Fruit fly (Drosophila melanogaster) whole organism, embryonic: ENCODE measurements around the gene Mis12.
A peak's percentile ranks its signal among the peaks of the same experiment; 100 is the strongest.

ENCODE experiments used
- Ada2b ChIP-seq: fragments of 200-800 bp; sonication (Bioruptor generic); IDR thresholded peaks from 2 replicates; pipeline ENCODE4 v1.3.6; 2022; ENCODE audit warnings: missing biosample characterization, missing genetic modification characterization
- Blimp-1 ChIP-seq: fragments of 200-800 bp; sonication (Bioruptor generic); optimal IDR thresholded peaks from 3 replicates; lab custom pipeline; 2018; ENCODE audit warnings: missing biosample characterization, missing genetic modification characterization, mild to moderate bottlenecking, moderate library complexity, missing genetic modification reagents
- CG11093 ChIP-seq: fragments of 200-800 bp; sonication (Bioruptor generic); IDR thresholded peaks from 3 replicates; pipeline ENCODE4 v1.3.6; 2022; ENCODE audit warnings: missing biosample characterization, missing genetic modification characterization
- CG11504 ChIP-seq: fragments of 200-800 bp; sonication (Bioruptor generic); optimal IDR thresholded peaks from 3 replicates; lab custom pipeline; 2019; ENCODE audit warnings: missing biosample characterization, mild to moderate bottlenecking, missing genetic modification characterization, moderate library complexity
- CG12299 ChIP-seq: fragments of 200-800 bp; sonication (Bioruptor generic); optimal IDR thresholded peaks from 2 replicates; lab custom pipeline; 2018; ENCODE audit warnings: missing biosample characterization, mild to moderate bottlenecking, missing genetic modification characterization
- CG12659 ChIP-seq: fragments of 200-800 bp; sonication (Bioruptor generic); optimal IDR thresholded peaks from 3 replicates; lab custom pipeline; 2017; ENCODE audit warnings: mild to moderate bottlenecking, missing biosample characterization, missing genetic modification reagents, missing genetic modification characterization
- CG14860 ChIP-seq: fragments of 200-800 bp; sonication (Bioruptor generic); IDR thresholded peaks from 3 replicates; pipeline ENCODE4 v1.3.6; 2022; ENCODE audit warnings: missing biosample characterization, missing genetic modification characterization; ENCODE audit not compliant: partially characterized antibody
- CG15011 ChIP-seq: fragments of 200-800 bp; sonication (Bioruptor generic); optimal IDR thresholded peaks from 3 replicates; lab custom pipeline; 2018; ENCODE audit warnings: missing biosample characterization, mild to moderate bottlenecking, missing genetic modification characterization
- CG15269 ChIP-seq: fragments of 200-800 bp; sonication (Bioruptor generic); optimal IDR thresholded peaks from 2 replicates; lab custom pipeline; 2018; ENCODE audit warnings: missing biosample characterization, mild to moderate bottlenecking, missing genetic modification characterization, moderate library complexity
- CG1603 ChIP-seq: fragments of 200-800 bp; sonication (Bioruptor generic); optimal IDR thresholded peaks from 2 replicates; lab custom pipeline; 2019; ENCODE audit warnings: missing biosample characterization, mild to moderate bottlenecking, missing genetic modification characterization, moderate library complexity
- CG17359 ChIP-seq: fragments of 200-800 bp; sonication (Bioruptor generic); optimal IDR thresholded peaks from 3 replicates; lab custom pipeline; 2018; ENCODE audit warnings: missing biosample characterization, mild to moderate bottlenecking, missing genetic modification characterization, moderate library complexity
- CG17361 ChIP-seq: fragments of 200-800 bp; sonication (Bioruptor generic); IDR thresholded peaks from 3 replicates; pipeline ENCODE4 v1.3.6; 2022; ENCODE audit warnings: missing biosample characterization, missing genetic modification characterization
- CG2120 ChIP-seq: fragments of 200-800 bp; sonication (Bioruptor generic); optimal IDR thresholded peaks from 3 replicates; lab custom pipeline; 2016; ENCODE audit warnings: missing biosample characterization, missing genetic modification characterization
- CG2678 ChIP-seq: fragments of 200-800 bp; sonication (Bioruptor generic); optimal IDR thresholded peaks from 3 replicates; lab custom pipeline; 2019; ENCODE audit warnings: missing biosample characterization, mild to moderate bottlenecking, missing genetic modification characterization, moderate library complexity
- CG31388 ChIP-seq: fragments of 200-800 bp; sonication (Bioruptor generic); optimal IDR thresholded peaks from 2 replicates; lab custom pipeline; 2016; ENCODE audit warnings: missing biosample characterization, missing genetic modification characterization
- CG3163 ChIP-seq: fragments of 200-800 bp; sonication (Bioruptor generic); optimal IDR thresholded peaks from 3 replicates; lab custom pipeline; 2016; ENCODE audit warnings: missing biosample characterization, missing genetic modification characterization
- CG3281 ChIP-seq: fragments of 200-800 bp; sonication (Bioruptor generic); optimal IDR thresholded peaks from 3 replicates; lab custom pipeline; 2017; ENCODE audit warnings: missing biosample characterization, mild to moderate bottlenecking, missing genetic modification characterization
- CG34422 ChIP-seq: fragments of 200-800 bp; sonication (Bioruptor generic); IDR thresholded peaks from 3 replicates; pipeline ENCODE4 v1.3.6; 2022; ENCODE audit warnings: missing biosample characterization, missing genetic modification characterization
- CG6683 ChIP-seq: fragments of 200-800 bp; sonication (Bioruptor generic); optimal IDR thresholded peaks from 2 replicates; lab custom pipeline; 2017; ENCODE audit warnings: missing biosample characterization, mild to moderate bottlenecking, missing genetic modification characterization, missing genetic modification reagents
- CG7556 ChIP-seq: fragments of 200-800 bp; sonication (Bioruptor generic); optimal IDR thresholded peaks from 2 replicates; lab custom pipeline; 2017; ENCODE audit warnings: missing biosample characterization, mild to moderate bottlenecking, missing genetic modification characterization
- CG9817 ChIP-seq: fragments of 200-800 bp; sonication (Bioruptor generic); optimal IDR thresholded peaks from 2 replicates; lab custom pipeline; 2018; ENCODE audit warnings: missing biosample characterization, mild to moderate bottlenecking, missing genetic modification characterization, moderate library complexity
- CoRest ChIP-seq: fragments of 200-800 bp; sonication (Bioruptor generic); optimal IDR thresholded peaks from 3 replicates; lab custom pipeline; 2018; ENCODE audit warnings: missing biosample characterization, mild to moderate bottlenecking, missing genetic modification characterization, moderate library complexity
- Dip2 ChIP-seq: fragments of 200-800 bp; sonication (Bioruptor generic); IDR thresholded peaks from 2 replicates; pipeline ENCODE4 v1.3.6; 2022; ENCODE audit warnings: missing biosample characterization, missing genetic modification characterization
- Drgx ChIP-seq: fragments of 200-800 bp; sonication (Bioruptor generic); IDR thresholded peaks from 2 replicates; pipeline ENCODE4 v1.3.6; 2022; ENCODE audit warnings: missing biosample characterization, missing genetic modification characterization
- Ets97D ChIP-seq: fragments of 200-800 bp; sonication (Bioruptor generic); optimal IDR thresholded peaks from 3 replicates; lab custom pipeline; 2016; ENCODE audit warnings: missing biosample characterization, missing genetic modification characterization
- HmgZ ChIP-seq: fragments of 200-800 bp; sonication (Bioruptor generic); optimal IDR thresholded peaks from 2 replicates; lab custom pipeline; 2018; ENCODE audit warnings: missing biosample characterization, mild to moderate bottlenecking, missing genetic modification characterization
- Hr3 ChIP-seq: fragments of 200-800 bp; sonication (Bioruptor generic); optimal IDR thresholded peaks from 3 replicates; lab custom pipeline; 2016; ENCODE audit warnings: missing biosample characterization, missing genetic modification characterization
- Hr51 ChIP-seq, 2 experiments: fragments of 200-800 bp; sonication (Bioruptor generic); optimal IDR thresholded peaks; 2 replicates in 1 of 2; 3 replicates in 1 of 2; lab custom pipeline; 2016 to 2018; ENCODE audit warnings: missing biosample characterization in 2 of 2, missing genetic modification characterization in 2 of 2, mild to moderate bottlenecking in 1 of 2, moderate library complexity in 1 of 2
- Myb ChIP-seq: fragments of 200-800 bp; sonication (Bioruptor generic); optimal IDR thresholded peaks from 2 replicates; lab custom pipeline; 2016; ENCODE audit warnings: missing biosample characterization, missing genetic modification characterization
- NC2β ChIP-seq: fragments of 200-800 bp; sonication (Bioruptor generic); optimal IDR thresholded peaks from 2 replicates; lab custom pipeline; 2016; ENCODE audit warnings: missing biosample characterization, missing genetic modification characterization
- NK7.1 ChIP-seq: fragments of 200-800 bp; sonication (Bioruptor generic); optimal IDR thresholded peaks from 3 replicates; lab custom pipeline; 2016; ENCODE audit warnings: missing biosample characterization, missing genetic modification characterization
- Ravus ChIP-seq: fragments of 200-800 bp; sonication (Bioruptor generic); IDR thresholded peaks from 2 replicates; pipeline ENCODE4 v1.3.6; 2022; ENCODE audit warnings: missing biosample characterization, missing genetic modification characterization
- cad ChIP-seq: fragments of >200 bp; optimal IDR thresholded peaks from 2 replicates; lab custom pipeline; 2017; ENCODE audit warnings: missing biosample characterization, missing genetic modification characterization
- dan ChIP-seq: fragments of 200-800 bp; sonication (Bioruptor generic); IDR thresholded peaks from 2 replicates; pipeline ENCODE4 v1.3.6; 2022; ENCODE audit warnings: missing biosample characterization, missing genetic modification characterization
- danr ChIP-seq: fragments of 200-800 bp; sonication (Bioruptor generic); IDR thresholded peaks from 2 replicates; pipeline ENCODE4 v1.3.6; 2022; ENCODE audit warnings: missing biosample characterization, missing genetic modification characterization
- dmrt99B ChIP-seq: fragments of 200-800 bp; sonication (Bioruptor generic); optimal IDR thresholded peaks from 2 replicates; lab custom pipeline; 2018; ENCODE audit warnings: missing biosample characterization, mild to moderate bottlenecking, missing genetic modification characterization, moderate library complexity
- fd96Cb ChIP-seq: fragments of 200-800 bp; sonication (Bioruptor generic); optimal IDR thresholded peaks from 2 replicates; lab custom pipeline; 2018; ENCODE audit warnings: missing biosample characterization, mild to moderate bottlenecking, missing genetic modification characterization, moderate library complexity
- gem ChIP-seq: fragments of 200-800 bp; sonication (Bioruptor generic); optimal IDR thresholded peaks from 2 replicates; lab custom pipeline; 2019; ENCODE audit warnings: missing biosample characterization, mild to moderate bottlenecking, missing genetic modification characterization, moderate library complexity
- grau ChIP-seq: fragments of 200-800 bp; optimal IDR thresholded peaks from 3 replicates; lab custom pipeline; 2019; ENCODE audit warnings: missing biosample characterization, mild to moderate bottlenecking, missing genetic modification characterization, moderate library complexity
- gsb ChIP-seq: fragments of 200-800 bp; sonication (Bioruptor generic); IDR thresholded peaks from 2 replicates; pipeline ENCODE4 v1.3.6; 2022; ENCODE audit warnings: missing biosample characterization, missing genetic modification characterization
- lilli ChIP-seq: fragments of 200-800 bp; sonication (Bioruptor generic); optimal IDR thresholded peaks from 3 replicates; lab custom pipeline; 2016; ENCODE audit warnings: missing biosample characterization, missing genetic modification characterization
- prd ChIP-seq, 3 experiments: fragments of >200 bp in 2 of 3; fragments of 200-800 bp in 1 of 3; sonication (Bioruptor generic) in 1 of 3; optimal IDR thresholded peaks in 2 of 3; IDR thresholded peaks in 1 of 3; 2 replicates in 2 of 3; 3 replicates in 1 of 3; pipeline versions ENCODE4 v1.3.6 to Lab custom; 2017 to 2022; ENCODE audit warnings: missing biosample characterization in 1 of 3, missing genetic modification characterization in 1 of 3
- psq ChIP-seq: fragments of 200-800 bp; sonication (Bioruptor generic); optimal IDR thresholded peaks from 2 replicates; lab custom pipeline; 2017; ENCODE audit warnings: missing biosample characterization, missing genetic modification characterization
- pzg ChIP-seq: fragments of 200-800 bp; sonication (Bioruptor generic); optimal IDR thresholded peaks from 3 replicates; lab custom pipeline; 2018; ENCODE audit warnings: missing biosample characterization, mild to moderate bottlenecking, missing genetic modification characterization, moderate library complexity
- salm ChIP-seq: fragments of 200-800 bp; sonication (Bioruptor generic); optimal IDR thresholded peaks from 2 replicates; lab custom pipeline; 2018; ENCODE audit warnings: missing biosample characterization, mild to moderate bottlenecking, missing genetic modification characterization
- slou ChIP-seq: fragments of 200-800 bp; sonication (Bioruptor generic); optimal IDR thresholded peaks from 3 replicates; lab custom pipeline; 2016; ENCODE audit warnings: missing biosample characterization, missing genetic modification characterization
- ssp ChIP-seq: fragments of 200-800 bp; sonication (Bioruptor generic); IDR thresholded peaks from 2 replicates; pipeline ENCODE4 v1.3.6; 2022; ENCODE audit warnings: missing biosample characterization, missing genetic modification characterization
- unpg ChIP-seq: fragments of 200-800 bp; sonication (Bioruptor generic); optimal IDR thresholded peaks from 3 replicates; lab custom pipeline; 2018; ENCODE audit warnings: missing biosample characterization, mild to moderate bottlenecking, missing genetic modification characterization, moderate library complexity
- wek ChIP-seq: fragments of 200-800 bp; sonication (Bioruptor generic); optimal IDR thresholded peaks from 3 replicates; lab custom pipeline; 2018; ENCODE audit warnings: missing biosample characterization, mild to moderate bottlenecking, missing genetic modification characterization, moderate library complexity
- zf30C ChIP-seq: fragments of 200-800 bp; sonication (Bioruptor generic); optimal IDR thresholded peaks from 3 replicates; lab custom pipeline; 2018; ENCODE audit warnings: missing biosample characterization, mild to moderate bottlenecking, missing genetic modification characterization

The Mis12 gene

DNA sequence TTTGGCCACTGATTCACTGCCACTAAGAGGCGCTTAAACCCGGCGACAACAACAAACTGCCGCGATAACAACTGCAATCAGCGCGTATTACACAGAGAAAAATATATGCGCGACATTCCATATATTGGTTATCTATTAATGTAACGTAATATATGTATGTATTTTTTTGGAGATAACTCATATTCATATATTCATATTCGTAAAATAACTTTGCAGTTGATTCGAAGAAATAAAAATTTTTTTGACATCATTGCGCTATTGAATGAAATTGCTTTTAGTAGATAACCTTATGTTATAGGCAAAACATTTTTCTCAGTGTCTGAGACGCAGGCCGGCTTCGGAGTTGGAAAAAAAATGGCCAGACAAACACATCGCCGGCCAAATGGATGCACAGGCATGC lies 28.1 kb upstream of the Mis12 start (continued):
- no peak for TF ChIP-seq CG6683 (GFP tag; lab: Kevin White, UChicago)
- no peak for TF ChIP-seq lilli (GFP tag; lab: Kevin White, UChicago)
- no peak for TF ChIP-seq CG7556
- TF ChIP-seq Hr3: no peak
- no peak for TF ChIP-seq Myb
- peak; percentile 43 for TF ChIP-seq CoRest (tag; lab: Kevin White, UChicago)
- no peak for TF ChIP-seq Ravus (GFP tag; lab: Robert Waterston, UW)
- TF ChIP-seq wek: no peak
- no peak for TF ChIP-seq CG31388
- no peak for TF ChIP-seq cad
- peak; percentile 24 for TF ChIP-seq grau
- no peak for TF ChIP-seq danr (GFP tag; lab: Robert Waterston, UW)
- no peak for TF ChIP-seq gsb (GFP tag; lab: Robert Waterston, UW)
- TF ChIP-seq CG1603 (tag; lab: Kevin White, UChicago): peak; percentile 17
- TF ChIP-seq CG3281: no peak
- TF ChIP-seq prd (optimal IDR thresholded peaks at IDR 0.05; lab: Kevin White, UChicago): no peak
- TF ChIP-seq prd (GFP tag; IDR thresholded peaks at IDR 0.05; lab: Robert Waterston, UW): 0 out of 3 replicates have a peak, but pooled peaks have one; percentile 33
- TF ChIP-seq NC2β: no peak
- TF ChIP-seq CG15269 (tag; lab: Kevin White, UChicago): peak; percentile 26
- no peak for TF ChIP-seq pzg (GFP tag; lab: Kevin White, UChicago)
- TF ChIP-seq Ada2b: 0 out of 2 replicates have a peak, but pooled peaks have one; percentile 12
- peak; percentile 61 for TF ChIP-seq CG11504 (tag; lab: Kevin White, UChicago)
- TF ChIP-seq HmgZ: no peak
- peak; percentile 23 for TF ChIP-seq unpg (GFP tag; lab: Kevin White, UChicago)
- no peak for TF ChIP-seq CG12299
- no peak for TF ChIP-seq CG15011
- TF ChIP-seq Drgx (GFP tag; lab: Robert Waterston, UW): peak; percentile 65
- TF ChIP-seq CG9817: no peak
- TF ChIP-seq gem (tag; lab: Kevin White, UChicago): peak; percentile 41
- no peak for TF ChIP-seq zf30C (GFP tag; lab: Kevin White, UChicago)
- no peak for TF ChIP-seq CG2120 (GFP tag; lab: Kevin White, UChicago)
- no peak for TF ChIP-seq NK7.1 (GFP tag; lab: Kevin White, UChicago)
- TF ChIP-seq fd96Cb: peak; percentile 38
- peak; percentile 32 for TF ChIP-seq CG17359 (tag; lab: Kevin White, UChicago)
- peak; percentile 52 for TF ChIP-seq dmrt99B (tag; lab: Kevin White, UChicago)
- peak; percentile 16 for TF ChIP-seq CG12659 (GFP tag; lab: Kevin White, UChicago)
- no peak for TF ChIP-seq slou
- peak in 1 of 2 experiments; percentile 51 for TF ChIP-seq Hr51 (GFP tag; optimal IDR thresholded peaks at IDR 0.05; lab: Kevin White, UChicago)
- no peak for TF ChIP-seq psq (GFP tag; lab: Kevin White, UChicago)
- TF ChIP-seq Blimp-1 (GFP tag; lab: Kevin White, UChicago): peak; percentile 3
- TF ChIP-seq CG3163: no peak
- no peak for TF ChIP-seq Ets97D (GFP tag; lab: Kevin White, UChicago)
- TF ChIP-seq CG14860 (GFP tag; lab: Robert Waterston, UW): no peak
- TF ChIP-seq CG34422 (GFP tag; lab: Robert Waterston, UW): no peak
- no peak for TF ChIP-seq salm (tag; lab: Kevin White, UChicago)
- no peak for TF ChIP-seq ssp (GFP tag; lab: Robert Waterston, UW)
- 0 out of 3 replicates have a peak, but pooled peaks have one; percentile 35 for TF ChIP-seq CG11093
- no peak for TF ChIP-seq Dip2
- peak; percentile 49 for TF ChIP-seq CG2678 (tag; lab: Kevin White, UChicago)
- no peak for TF ChIP-seq dan (GFP tag; lab: Robert Waterston, UW)
- peak; percentile 34; the same call in 1 of the 3 replicates for TF ChIP-seq CG17361 (GFP tag; lab: Robert Waterston, UW)
